Worm (Caenorhabditis elegans) whole organism, L4 larva: ENCODE results near the gene glb-16.

Experiments
- fkh-10 ChIP-seq: fragments of 150-350 bp; optimal IDR thresholded peaks from 2 replicates; lab custom pipeline; 2014; ENCODE audit warnings: missing biosample characterization, missing genetic modification reagents, missing genetic modification characterization
- nhr-76 ChIP-seq: fragments of 150-350 bp; optimal IDR thresholded peaks from 2 replicates; lab custom pipeline; 2014; ENCODE audit warnings: missing biosample characterization, missing genetic modification characterization
- skn-1 ChIP-seq: fragments of 150-350 bp; optimal IDR thresholded peaks from 2 replicates; lab custom pipeline; 2014; ENCODE audit warnings: missing biosample characterization, missing genetic modification characterization

- TF ChIP-seq fkh-10 (GFP tag; lab: Kevin White, UChicago) (no peak), nhr-76 (tag; lab: Kevin White, UChicago) (no peak), skn-1 (tag; lab: Kevin White, UChicago) (no peak)
Observed at ce11 chrX:7565005-7565404, 25.1 kb upstream of the glb-16 start, which contains the start of gene vps-52.
